Worm (Caenorhabditis elegans) whole organism, dauer: ENCODE measurements around the gene bus-8B.

Experiments used
- unc-62 ChIP-seq: sonication (generic microtip); optimal IDR thresholded peaks from 2 replicates; lab custom pipeline; 2017; ENCODE audit warnings: missing biosample characterization, missing genetic modification reagents, missing genetic modification characterization

Gene bus-8B

DNA sequence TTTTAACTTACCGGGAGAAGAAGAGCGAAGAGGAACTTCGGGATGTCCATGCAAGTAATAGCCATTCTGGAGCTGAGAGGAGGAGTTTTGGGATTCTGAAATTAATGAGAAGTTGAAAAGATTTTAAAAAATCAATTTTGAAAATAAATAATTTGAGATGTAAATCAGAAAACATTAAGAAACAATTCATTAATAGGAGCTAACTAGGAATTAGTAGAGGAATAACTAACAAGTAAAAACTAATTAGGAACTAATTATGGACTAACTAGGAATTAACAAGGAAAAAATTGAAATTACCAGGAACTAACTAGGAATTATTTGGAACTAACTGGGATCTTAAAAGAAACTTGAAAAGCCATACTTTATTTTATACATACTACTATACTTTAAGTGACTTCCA lies 21.9 kb downstream of the bus-8B start, which contains the start of gene T23F2.4:
TSS of gene T23F2.4 (minus strand) at position 101 of the 400 bp plus-strand sequence.
- TF ChIP-seq unc-62 (GFP tag; lab: Kevin White, UChicago) = no peak

DNA sequence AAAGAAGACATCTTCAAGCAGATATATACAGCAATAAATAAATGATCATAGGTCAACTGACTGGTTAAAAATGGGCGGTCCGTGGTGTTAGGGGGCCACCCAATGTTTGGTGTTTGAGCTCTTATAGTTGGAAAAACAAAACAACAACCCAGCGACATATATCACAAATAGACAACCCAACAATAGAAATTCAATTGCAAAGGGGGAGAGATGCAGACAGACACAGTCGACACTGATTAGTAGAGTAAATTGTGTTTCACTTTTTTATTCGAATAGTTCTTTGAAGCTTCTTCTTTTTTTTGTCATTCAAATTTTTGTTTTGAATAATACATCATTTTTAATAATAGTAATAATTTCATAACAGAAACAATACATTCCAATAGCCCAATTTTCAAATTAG lies 22.3 kb downstream of the bus-8B start:
- TF ChIP-seq unc-62 (GFP tag; lab: Kevin White, UChicago) = no peak

ce11 chrX:5516365-5516764 lies 23.2 kb downstream of the bus-8B start:
- no peak for TF ChIP-seq unc-62 (GFP tag; lab: Kevin White, UChicago)

DNA sequence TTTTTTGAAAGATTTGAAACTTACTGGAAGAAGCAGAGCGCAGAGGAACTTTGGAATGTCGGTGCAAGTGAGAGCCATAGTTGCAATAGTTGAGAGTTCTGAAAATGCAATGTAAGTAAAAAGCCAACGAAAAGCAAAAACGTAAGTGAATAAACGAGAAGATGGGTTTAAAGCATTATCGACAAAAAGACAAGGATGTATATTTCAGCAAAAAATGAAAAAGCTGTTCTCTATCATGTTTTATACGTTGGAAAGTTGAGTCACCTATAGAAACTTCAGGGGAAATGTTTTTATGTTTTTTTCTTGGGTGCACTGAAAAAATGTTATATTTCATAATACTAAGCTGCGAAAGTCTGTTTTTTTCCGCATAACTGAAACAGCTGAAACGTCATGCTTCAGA lies 23.9 kb downstream of the bus-8B start, which contains the start of gene T23F2.5:
TSS of gene T23F2.5 (minus strand) at position 101 of the 400 bp plus-strand sequence.
- TF ChIP-seq unc-62 (GFP tag; lab: Kevin White, UChicago) = no peak

- no peak for TF ChIP-seq unc-62 (GFP tag; lab: Kevin White, UChicago)
Observed at ce11 chrX:5517844-5518243, 24.7 kb downstream of the bus-8B start.

- TF ChIP-seq unc-62 (GFP tag; lab: Kevin White, UChicago) = no peak
Observed at ce11 chrX:5518352-5518751, 25.2 kb downstream of the bus-8B start.

DNA sequence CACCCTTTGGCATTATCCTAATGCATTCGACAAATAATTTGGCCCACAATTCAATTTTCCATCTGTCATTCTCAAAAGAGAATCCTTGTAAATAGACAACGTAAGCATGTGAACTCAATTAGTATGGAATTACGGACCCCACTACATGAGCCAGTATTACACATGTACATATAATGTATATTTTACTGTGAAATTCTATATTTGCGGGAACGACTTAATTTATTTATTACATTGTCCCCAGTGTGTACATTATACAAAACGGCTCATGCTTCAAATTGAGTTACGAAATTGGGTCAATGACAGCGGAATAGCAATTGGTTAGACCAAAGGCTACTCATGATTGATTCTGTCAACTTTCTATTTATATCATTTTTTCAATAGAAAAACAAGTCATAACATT lies 26.4 kb downstream of the bus-8B start:
- TF ChIP-seq unc-62 (GFP tag; lab: Kevin White, UChicago) = no peak

- TF ChIP-seq unc-62 (GFP tag; lab: Kevin White, UChicago) = no peak
Observed at ce11 chrX:5522769-5523601, 29.9 kb downstream of the bus-8B start, which contains the start of gene mboa-3. Gene mboa-3 (minus strand): TSS chrX:5522819.

DNA sequence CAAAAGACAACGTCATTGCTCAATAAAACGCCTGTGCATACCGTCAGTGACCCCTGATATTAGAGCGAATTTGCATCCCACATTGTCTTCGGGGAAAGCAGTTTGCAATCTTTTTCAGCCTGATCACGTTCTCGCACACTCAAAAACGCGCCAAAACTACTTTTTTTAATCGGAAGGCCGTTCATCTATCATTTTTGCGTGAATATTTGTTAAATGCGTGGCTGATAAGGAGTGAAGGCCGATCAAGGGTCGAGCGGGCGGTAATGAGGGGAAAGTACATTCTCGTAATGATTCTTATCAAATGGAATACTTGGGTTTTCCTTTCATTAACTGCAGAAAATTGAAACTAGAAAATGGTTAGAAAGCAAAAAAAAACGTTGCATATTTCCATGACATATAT lies 31.1 kb downstream of the bus-8B start:
- TF ChIP-seq unc-62 (GFP tag; lab: Kevin White, UChicago) = no peak

- no peak for TF ChIP-seq unc-62 (GFP tag; lab: Kevin White, UChicago)
Observed at ce11 chrX:5538416-5538815, 45.3 kb downstream of the bus-8B start, which contains the start of gene lgx-1. Gene lgx-1 (minus strand): TSS chrX:5538516.

- no peak for TF ChIP-seq unc-62 (GFP tag; lab: Kevin White, UChicago)
Observed at ce11 chrX:5543651-5544050, 50.5 kb downstream of the bus-8B start, which contains the start of gene C54G7.1. Gene C54G7.1 (plus strand): TSS chrX:5543951.
